Fruit fly (Drosophila melanogaster) whole organism, pupa: ENCODE measurements around the gene CG32683.

Source experiments
- CG13204 ChIP-seq: fragments of 200-800 bp; sonication (Bioruptor generic); optimal IDR thresholded peaks from 2 replicates; lab custom pipeline; 2018; ENCODE audit warnings: missing biosample characterization, mild to moderate bottlenecking, missing genetic modification characterization, moderate library complexity
- CG14655 ChIP-seq: fragments of 200-800 bp; sonication (Bioruptor generic); optimal IDR thresholded peaks from 3 replicates; lab custom pipeline; 2017; ENCODE audit warnings: mild to moderate bottlenecking, missing biosample characterization, missing genetic modification reagents, missing genetic modification characterization
- CG34367 ChIP-seq: fragments of 200-800 bp; sonication (Bioruptor generic); optimal IDR thresholded peaks from 2 replicates; lab custom pipeline; 2018; ENCODE audit warnings: missing biosample characterization, mild to moderate bottlenecking, missing genetic modification characterization
- D1 ChIP-seq: fragments of 200-800 bp; sonication (Bioruptor generic); optimal IDR thresholded peaks from 2 replicates; lab custom pipeline; 2018; ENCODE audit warnings: missing biosample characterization, mild to moderate bottlenecking, missing genetic modification characterization, moderate library complexity
- EcR ChIP-seq: fragments of 200-800 bp; sonication (Bioruptor generic); optimal IDR thresholded peaks from 3 replicates; lab custom pipeline; 2019; ENCODE audit warnings: missing biosample characterization, missing genetic modification characterization, mild to moderate bottlenecking, moderate library complexity, missing genetic modification reagents
- Pif1A ChIP-seq: fragments of 200-800 bp; sonication (Bioruptor generic); optimal IDR thresholded peaks from 3 replicates; lab custom pipeline; 2016; ENCODE audit warnings: missing biosample characterization, missing genetic modification characterization
- Snoo ChIP-seq: fragments of 200-800 bp; sonication (Bioruptor generic); optimal IDR thresholded peaks from 3 replicates; lab custom pipeline; 2017; ENCODE audit warnings: missing biosample characterization, mild to moderate bottlenecking, missing genetic modification characterization, inconsistent platforms

DNA sequence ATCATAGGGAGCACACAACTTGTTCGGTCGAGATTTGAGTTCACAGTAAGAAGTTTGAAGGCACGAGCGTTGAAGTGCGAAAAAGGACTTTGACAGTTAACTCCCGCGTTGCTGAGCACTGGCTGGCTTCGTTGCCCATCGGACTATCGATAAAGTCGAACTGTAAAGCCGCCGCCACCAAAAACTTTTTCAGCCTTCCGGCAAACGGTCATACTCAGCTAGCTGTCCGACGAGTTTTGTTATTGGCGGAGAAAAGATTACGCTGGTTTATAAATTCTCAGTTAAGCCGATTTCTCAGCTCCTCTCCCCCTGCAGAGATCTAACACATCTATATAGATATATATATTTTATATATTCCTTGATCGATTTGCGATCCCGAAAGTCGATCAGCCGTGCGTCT lies 68.9 kb downstream of the CG32683 start, which contains the start of the genes Psf3 and flw:
- TF ChIP-seq CG13204 (GFP tag; lab: Kevin White, UChicago) (no peak), D1 (no peak), CG34367 (tag; lab: Kevin White, UChicago) (no peak), Snoo (tag; lab: Kevin White, UChicago) (no peak), EcR (GFP tag; lab: Kevin White, UChicago) (no peak), Pif1A (GFP tag; lab: Kevin White, UChicago) (no peak), CG14655 (no peak)
